Worm (Caenorhabditis elegans) whole organism, L3 larva: ENCODE results near the gene lrr-1.

Source experiments
- aly-2 ChIP-seq: fragments of 150-350 bp; optimal IDR thresholded peaks from 2 replicates; lab custom pipeline; 2014; ENCODE audit warnings: missing biosample characterization, missing genetic modification characterization
- fos-1 ChIP-seq: fragments of 150-350 bp; optimal IDR thresholded peaks from 2 replicates; lab custom pipeline; 2014; ENCODE audit warnings: missing biosample characterization, missing genetic modification characterization
- nhr-11 ChIP-seq: fragments of 150-350 bp; optimal IDR thresholded peaks from 2 replicates; lab custom pipeline; 2014; ENCODE audit warnings: missing biosample characterization, missing genetic modification characterization
- tbx-2 ChIP-seq: sonication (generic microtip); optimal IDR thresholded peaks from 2 replicates; lab custom pipeline; 2016; ENCODE audit warnings: mild to moderate bottlenecking, missing genetic modification characterization, missing compliant biosample characterization

- TF ChIP-seq tbx-2 (tag; lab: Kevin White, UChicago) = no peak
- no peak for TF ChIP-seq aly-2
- no peak for TF ChIP-seq nhr-11 (tag; lab: Kevin White, UChicago)
- no peak for TF ChIP-seq fos-1 (tag; lab: Kevin White, UChicago)
These were observed 20.1 kb downstream of the lrr-1 start for ce11 chrII:5016144-5016543.
